Fruit fly (Drosophila melanogaster): ENCODE results near the gene CG6470.

DNA sequence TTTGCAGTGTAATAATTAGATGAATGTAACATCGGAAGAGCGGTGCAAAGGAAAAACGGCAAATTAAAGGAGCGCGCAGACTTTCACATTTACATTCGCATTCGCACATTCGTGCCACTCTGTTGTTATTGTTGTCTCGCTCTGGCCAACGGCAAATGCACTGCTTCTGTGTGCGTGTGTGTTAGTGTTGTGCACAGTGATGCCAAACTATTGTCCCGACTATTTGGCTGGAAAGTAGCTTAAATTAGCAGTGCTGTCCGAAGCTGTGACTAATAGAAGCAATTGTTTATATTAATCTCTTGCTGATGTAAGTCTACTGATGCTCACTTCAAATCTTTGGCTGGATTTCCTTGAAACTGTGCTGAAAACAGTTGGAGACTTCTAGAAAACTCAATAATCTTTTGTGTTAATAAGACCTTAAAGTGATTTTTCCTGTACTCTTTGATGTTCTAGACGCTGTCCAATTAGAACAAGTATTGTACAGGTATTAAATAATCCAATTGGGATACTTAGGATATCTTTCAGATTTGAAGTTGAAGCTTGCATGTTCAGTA lies 1.4 kb upstream of the CG6470 start:
- TF ChIP-seq Ets98B (GFP tag; IDR thresholded peaks at IDR 0.05) (no peak), Pif1B (GFP tag; optimal IDR thresholded peaks at IDR 0.05) (no peak), EcR (GFP tag; optimal IDR thresholded peaks at IDR 0.05) (no peak), CG32121 (GFP tag; IDR thresholded peaks at IDR 0.05) (no peak), CG4496 (GFP tag; IDR thresholded peaks at IDR 0.05) (peak; percentile 68), CG34367 (tag; optimal IDR thresholded peaks at IDR 0.05) (no peak)
